Worm (Caenorhabditis elegans): ENCODE measurements around the gene flcn-1.

DNA sequence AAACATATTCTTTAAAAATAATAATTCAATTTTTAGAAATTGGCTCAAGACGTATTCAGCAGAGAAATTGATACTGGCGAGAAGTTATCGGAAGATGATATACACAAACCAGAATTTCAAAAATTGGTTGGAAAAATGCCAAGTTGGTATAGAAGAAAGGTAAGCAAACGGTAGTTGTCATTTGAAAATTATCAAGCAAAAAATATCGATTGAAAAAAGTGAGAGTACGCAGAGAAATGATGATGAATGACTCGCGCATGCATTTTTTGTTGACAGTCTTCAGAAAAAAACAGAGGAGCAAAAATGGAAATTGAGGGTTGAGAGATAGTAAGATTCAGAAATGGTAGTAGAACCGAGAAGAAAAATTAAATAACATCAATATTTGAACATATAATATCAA, 4.4 kb downstream of the flcn-1 start:
- TF ChIP-seq nhr-76 (tag; optimal IDR thresholded peaks at IDR 0.05) (no peak), nhr-25 (tag; optimal IDR thresholded peaks at IDR 0.05) (no peak), elt-1 (tag; optimal IDR thresholded peaks at IDR 0.05) (no peak), unc-39 (tag; optimal IDR thresholded peaks at IDR 0.05) (no peak)

All from whole organism, L3 larva.